Worm (Caenorhabditis elegans) whole organism, late embryonic: ENCODE results near the gene unc-50.

ENCODE experiments used
- gmeb-2 ChIP-seq: sonication (generic microtip); optimal IDR thresholded peaks from 2 replicates; lab custom pipeline; 2016; ENCODE audit warnings: missing genetic modification characterization, inconsistent platforms, missing compliant biosample characterization
- lim-6 ChIP-seq: sonication (generic microtip); optimal IDR thresholded peaks from 2 replicates; lab custom pipeline; 2016; ENCODE audit warnings: missing genetic modification characterization, missing compliant biosample characterization

DNA sequence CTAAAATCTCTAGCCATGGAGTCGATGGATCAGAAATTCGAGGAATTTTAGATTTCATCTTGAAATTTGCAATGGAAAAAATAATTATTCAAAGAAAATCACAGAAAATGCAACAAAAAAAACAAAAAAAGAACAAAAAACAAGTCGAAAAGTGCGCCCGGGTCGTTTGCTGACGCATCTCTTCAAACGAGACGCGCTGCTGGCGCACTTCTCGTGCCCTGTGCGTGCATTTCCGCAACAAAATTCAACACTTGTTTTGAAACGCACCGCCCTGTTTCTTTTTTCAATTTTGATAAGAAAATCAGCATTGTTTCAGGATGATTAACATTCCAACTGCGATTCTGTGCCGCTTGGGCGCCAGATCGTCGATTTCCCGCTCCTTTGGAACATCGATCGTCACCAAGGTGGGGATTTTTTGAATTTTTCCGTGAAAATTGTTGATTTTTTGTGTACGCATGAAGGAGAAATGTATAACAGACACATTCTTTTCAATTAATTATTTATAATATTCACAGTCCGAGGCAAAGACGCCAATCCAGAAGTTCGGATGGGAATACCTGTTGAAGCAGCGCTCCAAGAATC lies 16.1 kb upstream of the unc-50 start, which contains the start of the genes jmjd-4 and mev-1:
- TF ChIP-seq lim-6 (no peak), gmeb-2 (tag; lab: Kevin White, UChicago) (no peak)
